Worm (Caenorhabditis elegans): ENCODE measurements around the gene srx-17.

DNA sequence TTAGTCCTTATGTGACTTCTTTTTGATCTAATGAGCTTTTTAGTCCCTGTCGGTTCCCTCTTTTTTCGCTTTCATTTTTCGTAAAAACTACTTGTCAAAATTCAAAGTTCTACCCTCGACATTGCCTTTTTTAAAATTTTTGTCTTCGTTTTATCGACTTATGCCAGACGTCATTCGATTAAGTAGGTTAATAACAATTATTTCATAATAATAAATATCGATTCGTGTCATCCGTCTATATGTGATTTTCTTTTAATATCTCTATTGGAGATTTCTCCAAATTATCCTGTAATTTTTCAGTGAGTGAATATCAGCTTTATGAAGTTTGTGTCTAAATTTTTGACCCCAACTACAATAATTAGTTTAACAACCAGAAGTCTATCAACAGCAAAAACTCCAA, 18.3 kb upstream of the srx-17 start, which contains the start of gene hpo-31:
- no peak for TF ChIP-seq nhr-11 (tag; optimal IDR thresholded peaks at IDR 0.05)
- no peak for TF ChIP-seq hlh-6 (tag; optimal IDR thresholded peaks at IDR 0.05)
- TF ChIP-seq F13H6.1 (tag; optimal IDR thresholded peaks at IDR 0.05): no peak
- no peak for TF ChIP-seq mec-3 (tag; optimal IDR thresholded peaks at IDR 0.05; ENCODE audit: borderline replicate concordance)
- no peak for TF ChIP-seq nfya-1 (tag; optimal IDR thresholded peaks at IDR 0.05)
- no peak for TF ChIP-seq dve-1 (tag; optimal IDR thresholded peaks at IDR 0.05)

Data from whole organism, late embryonic.